Worm (Caenorhabditis elegans): ENCODE data around the gene T06D8.9.

Gene T06D8.9

DNA sequence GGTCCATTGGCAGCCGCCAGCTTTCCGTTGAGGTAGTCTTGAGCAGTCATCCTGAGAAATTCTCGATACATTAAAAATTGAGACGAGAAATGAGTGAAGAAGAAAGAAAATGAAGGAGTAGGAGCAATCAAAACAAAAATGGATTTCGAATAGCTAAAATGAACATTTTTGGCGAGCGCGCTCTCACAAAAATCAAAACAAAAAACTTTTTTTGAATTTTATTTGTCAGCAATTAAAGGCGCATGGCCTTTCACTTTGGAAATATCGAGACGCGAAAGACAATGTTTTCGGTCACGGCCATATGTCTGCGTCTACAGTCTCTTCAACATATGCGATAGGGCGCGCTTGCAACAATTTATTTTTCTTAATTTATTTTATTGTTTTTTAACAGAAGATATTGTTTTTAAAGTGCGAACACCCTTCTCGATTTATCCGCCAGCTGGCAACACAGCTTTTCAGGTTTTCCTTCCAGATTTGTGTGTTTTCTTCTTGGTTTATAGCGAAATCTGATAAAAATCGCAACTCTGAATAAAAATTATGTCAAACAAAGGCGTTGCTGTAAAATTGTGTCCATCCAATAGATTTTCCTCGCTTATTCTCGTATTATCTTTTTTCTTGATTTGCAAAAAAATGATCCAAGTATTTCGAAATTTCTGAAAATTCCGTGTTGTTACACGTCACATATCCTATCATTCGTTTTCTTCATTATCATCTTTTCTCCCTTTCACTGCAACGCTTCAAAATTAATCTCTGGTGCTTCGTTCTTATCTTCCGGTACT is at the start of gene T06D8.9, which contains the start of gene rpn-9:
T06D8.9 (plus strand) TSS at position 729 of the 779 bp plus-strand sequence.
rpn-9 (minus strand) TSS at position 51 of the 779 bp plus-strand sequence.
- TF ChIP-seq nhr-237 (tag; optimal IDR thresholded peaks at IDR 0.05) (peak; percentile 91), lin-13 (tag; optimal IDR thresholded peaks at IDR 0.05) (peak; percentile 69), unc-62 (GFP tag; optimal IDR thresholded peaks at IDR 0.05) (peak; percentile 59), flh-1 (GFP tag; optimal IDR thresholded peaks at IDR 0.05) (no peak), mab-5 (tag; optimal IDR thresholded peaks at IDR 0.05) (no peak), mep-1 (tag; optimal IDR thresholded peaks at IDR 0.05) (peak; percentile 92), pha-4 (tag; optimal IDR thresholded peaks at IDR 0.05) (peak; percentile 68), drap-1 (GFP tag; optimal IDR thresholded peaks at IDR 0.05) (peak; percentile 24), hlh-1 (tag; optimal IDR thresholded peaks at IDR 0.05) (peak; percentile 62), mls-2 (tag; optimal IDR thresholded peaks at IDR 0.05) (peak; percentile 39), lsy-2 (tag; optimal IDR thresholded peaks at IDR 0.05) (peak; percentile 83), nhr-76 (tag; optimal IDR thresholded peaks at IDR 0.05) (no peak), ceh-39 (tag; optimal IDR thresholded peaks at IDR 0.05) (no peak), unc-120 (tag; optimal IDR thresholded peaks at IDR 0.05; ENCODE audit: poor library complexity, severe bottlenecking) (peak; percentile 55), blmp-1 (tag; optimal IDR thresholded peaks at IDR 0.05) (peak; percentile 26)

ce11 chrII:11192488-11192887 is 46.9 kb upstream of the T06D8.9 start:
- no peak for TF ChIP-seq lsy-2 (tag; optimal IDR thresholded peaks at IDR 0.05)
- TF ChIP-seq zip-8 (tag; optimal IDR thresholded peaks at IDR 0.05): no peak
- TF ChIP-seq ham-2 (GFP tag; optimal IDR thresholded peaks at IDR 0.05): no peak
- no peak for TF ChIP-seq drap-1 (GFP tag; optimal IDR thresholded peaks at IDR 0.05)
- TF ChIP-seq nhr-12 (tag; optimal IDR thresholded peaks at IDR 0.05): no peak
- TF ChIP-seq sptf-1 (tag; optimal IDR thresholded peaks at IDR 0.05): no peak
- no peak for TF ChIP-seq sem-2 (GFP tag; optimal IDR thresholded peaks at IDR 0.05)
- TF ChIP-seq unc-39 (tag; optimal IDR thresholded peaks at IDR 0.05): no peak
- TF ChIP-seq pha-4 (tag; optimal IDR thresholded peaks at IDR 0.05): no peak
- no peak for TF ChIP-seq ztf-11 (tag; optimal IDR thresholded peaks at IDR 0.05)
- no peak for TF ChIP-seq hlh-1 (tag; optimal IDR thresholded peaks at IDR 0.05)
- TF ChIP-seq elt-1 (tag; optimal IDR thresholded peaks at IDR 0.05; ENCODE audit: borderline replicate concordance, insufficient read depth): no peak
- TF ChIP-seq ceh-39 (tag; optimal IDR thresholded peaks at IDR 0.05): no peak
- no peak for TF ChIP-seq nhr-76 (tag; optimal IDR thresholded peaks at IDR 0.05)
- TF ChIP-seq nhr-2 (tag; optimal IDR thresholded peaks at IDR 0.05): no peak
- TF ChIP-seq tbx-8 (GFP tag; optimal IDR thresholded peaks at IDR 0.05): no peak
- no peak for TF ChIP-seq unc-120 (tag; optimal IDR thresholded peaks at IDR 0.05; ENCODE audit: poor library complexity, severe bottlenecking)
- no peak for TF ChIP-seq mep-1 (tag; optimal IDR thresholded peaks at IDR 0.05)
- no peak for TF ChIP-seq bed-3 (GFP tag; optimal IDR thresholded peaks at IDR 0.05)
- no peak for TF ChIP-seq cnd-1 (tag; optimal IDR thresholded peaks at IDR 0.05)

DNA sequence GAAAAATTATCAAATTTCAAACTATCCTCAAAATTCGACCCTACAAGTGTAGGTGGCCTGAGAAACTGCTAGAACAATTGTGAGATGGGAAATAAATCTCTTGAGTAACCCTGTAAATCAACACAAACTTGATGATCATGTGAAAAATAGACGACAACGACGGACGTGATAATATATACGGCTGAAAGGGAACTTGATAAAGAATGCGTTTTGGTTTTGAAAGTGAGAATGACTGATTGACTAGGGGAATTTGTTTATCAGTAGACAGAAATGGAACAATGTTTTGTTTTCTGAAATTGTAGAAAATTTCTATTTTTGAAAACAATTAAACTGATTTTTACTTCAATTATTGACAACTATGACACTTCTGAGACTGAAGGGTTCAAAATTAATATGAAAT is 45.9 kb upstream of the T06D8.9 start:
- TF ChIP-seq nhr-2 (tag; optimal IDR thresholded peaks at IDR 0.05): no peak
- TF ChIP-seq blmp-1 (tag; optimal IDR thresholded peaks at IDR 0.05): no peak
- TF ChIP-seq ceh-83 (GFP tag; optimal IDR thresholded peaks at IDR 0.05): no peak
- no peak for TF ChIP-seq sem-2 (GFP tag; optimal IDR thresholded peaks at IDR 0.05)
- TF ChIP-seq lin-32 (GFP tag; optimal IDR thresholded peaks at IDR 0.05): no peak
- TF ChIP-seq mls-2 (tag; optimal IDR thresholded peaks at IDR 0.05): no peak
- no peak for TF ChIP-seq hlh-1 (tag; optimal IDR thresholded peaks at IDR 0.05)
- no peak for TF ChIP-seq unc-39 (tag; optimal IDR thresholded peaks at IDR 0.05)

ce11 chrII:11200234-11200755 is 39.1 kb upstream of the T06D8.9 start:
- TF ChIP-seq lin-13 (tag; optimal IDR thresholded peaks at IDR 0.05) (no peak), unc-62 (GFP tag; optimal IDR thresholded peaks at IDR 0.05) (no peak), M03D4.4 (tag; optimal IDR thresholded peaks at IDR 0.05) (no peak), mls-2 (tag; optimal IDR thresholded peaks at IDR 0.05) (no peak), elt-1 (tag; optimal IDR thresholded peaks at IDR 0.05; ENCODE audit: borderline replicate concordance, insufficient read depth) (no peak), unc-120 (tag; optimal IDR thresholded peaks at IDR 0.05; ENCODE audit: poor library complexity, severe bottlenecking) (no peak), hlh-1 (tag; optimal IDR thresholded peaks at IDR 0.05) (no peak), ceh-39 (tag; optimal IDR thresholded peaks at IDR 0.05) (no peak), sem-2 (GFP tag; optimal IDR thresholded peaks at IDR 0.05) (no peak), drap-1 (GFP tag; optimal IDR thresholded peaks at IDR 0.05) (no peak), nhr-2 (tag; optimal IDR thresholded peaks at IDR 0.05) (no peak), bed-3 (GFP tag; optimal IDR thresholded peaks at IDR 0.05) (no peak), nhr-76 (tag; optimal IDR thresholded peaks at IDR 0.05) (no peak), ceh-43 (GFP tag; optimal IDR thresholded peaks at IDR 0.05) (no peak), snpc-4 (tag; optimal IDR thresholded peaks at IDR 0.05) (no peak), mep-1 (tag; optimal IDR thresholded peaks at IDR 0.05) (no peak)

Measured in whole organism, mixed stage, embryonic.